Worm (Caenorhabditis elegans): ENCODE measurements around the gene nhr-88.

Gene nhr-88

DNA sequence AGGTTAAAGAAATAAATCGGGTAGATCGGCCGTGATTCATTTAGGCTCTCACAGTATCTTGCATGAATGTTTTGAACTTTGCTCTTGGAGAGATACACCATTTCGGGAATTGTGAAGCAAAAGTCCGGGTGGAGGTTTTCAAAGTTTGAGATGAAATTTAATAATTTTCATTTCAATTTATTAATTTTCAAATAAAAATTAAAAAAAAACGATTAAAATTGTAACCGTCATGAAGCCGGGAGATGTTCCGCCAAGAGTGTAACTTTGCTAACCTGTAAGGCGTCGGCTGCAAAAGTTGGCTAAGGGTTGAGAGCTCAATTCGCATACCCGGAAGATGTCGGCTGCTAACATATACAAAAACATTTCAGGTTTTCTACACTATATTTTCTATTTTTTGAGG lies 42.1 kb upstream of the nhr-88 start, which contains the start of gene irld-67:
TSS of gene irld-67 (minus strand) at position 101 of the 400 bp plus-strand sequence.
- TF ChIP-seq fos-1 (tag; optimal IDR thresholded peaks at IDR 0.05): no peak
- TF ChIP-seq ztf-4 (tag; optimal IDR thresholded peaks at IDR 0.05): no peak
- no peak for TF ChIP-seq nhr-43 (tag; optimal IDR thresholded peaks at IDR 0.05; ENCODE audit: poor library complexity, severe bottlenecking)

DNA sequence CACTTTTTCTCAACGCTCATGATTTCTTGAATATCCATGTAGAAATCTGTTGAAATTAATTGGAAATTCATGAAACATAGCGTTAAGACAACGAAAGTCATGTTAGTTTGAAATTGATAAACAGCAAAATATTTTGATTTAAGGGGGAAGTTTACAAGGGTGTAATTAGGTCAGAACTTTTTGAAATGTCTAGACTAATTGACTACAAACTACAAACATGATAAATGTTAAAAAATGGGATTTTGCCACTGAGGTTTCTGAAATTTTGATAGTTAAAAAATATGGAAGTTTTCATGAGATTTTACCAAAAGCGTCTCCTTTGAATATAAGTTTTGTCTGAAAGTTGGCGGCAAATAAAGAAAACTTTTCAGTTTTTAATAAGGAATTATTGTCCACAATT lies 38.6 kb upstream of the nhr-88 start, which contains the start of gene irld-65:
TSS of gene irld-65 (minus strand) at position 101 of the 400 bp plus-strand sequence.
- TF ChIP-seq mml-1 (tag; optimal IDR thresholded peaks at IDR 0.05) (no peak), zag-1 (tag; optimal IDR thresholded peaks at IDR 0.05) (no peak), lsy-12 (tag; optimal IDR thresholded peaks at IDR 0.05) (no peak), nhr-11 (tag; optimal IDR thresholded peaks at IDR 0.05) (no peak), nhr-12 (tag; optimal IDR thresholded peaks at IDR 0.05) (no peak), fos-1 (tag; optimal IDR thresholded peaks at IDR 0.05) (no peak), nhr-23 (tag; optimal IDR thresholded peaks at IDR 0.05) (no peak), ceh-28 (tag; optimal IDR thresholded peaks at IDR 0.05) (no peak), nfya-1 (tag; optimal IDR thresholded peaks at IDR 0.05; ENCODE audit: insufficient read depth) (no peak), ztf-4 (tag; optimal IDR thresholded peaks at IDR 0.05) (no peak), ceh-16 (tag; optimal IDR thresholded peaks at IDR 0.05) (no peak), ceh-9 (tag; optimal IDR thresholded peaks at IDR 0.05) (no peak), fkh-10 (GFP tag; optimal IDR thresholded peaks at IDR 0.05) (no peak)

ce11 chrII:2939681-2940080 lies 36.8 kb upstream of the nhr-88 start:
- TF ChIP-seq fkh-2 (tag; optimal IDR thresholded peaks at IDR 0.05) (no peak), nhr-237 (tag; optimal IDR thresholded peaks at IDR 0.05) (no peak), nhr-76 (tag; optimal IDR thresholded peaks at IDR 0.05) (no peak), nhr-43 (tag; optimal IDR thresholded peaks at IDR 0.05; ENCODE audit: poor library complexity, severe bottlenecking) (no peak), daf-12 (tag; optimal IDR thresholded peaks at IDR 0.05) (no peak), egl-27 (tag; optimal IDR thresholded peaks at IDR 0.05) (no peak), nhr-23 (tag; optimal IDR thresholded peaks at IDR 0.05) (no peak), ceh-82 (tag; optimal IDR thresholded peaks at IDR 0.05) (no peak), nhr-25 (tag; optimal IDR thresholded peaks at IDR 0.05) (no peak), fos-1 (tag; optimal IDR thresholded peaks at IDR 0.05) (no peak), ZK546.5 (tag; optimal IDR thresholded peaks at IDR 0.05) (no peak), ztf-11 (tag; optimal IDR thresholded peaks at IDR 0.05) (no peak), skn-1 (tag; optimal IDR thresholded peaks at IDR 0.05) (no peak), snpc-4 (tag; optimal IDR thresholded peaks at IDR 0.05) (no peak), nhr-11 (tag; optimal IDR thresholded peaks at IDR 0.05) (no peak), sea-2 (GFP tag; optimal IDR thresholded peaks at IDR 0.05) (no peak), pqm-1 (tag; optimal IDR thresholded peaks at IDR 0.05) (no peak)

ce11 chrII:2940747-2941146 lies 35.7 kb upstream of the nhr-88 start, which contains the start of gene irld-66:
TSS of gene irld-66 (minus strand) at chrII:2940847.
- TF ChIP-seq jun-1 (tag; optimal IDR thresholded peaks at IDR 0.05): no peak
- no peak for TF ChIP-seq ztf-4 (tag; optimal IDR thresholded peaks at IDR 0.05)
- TF ChIP-seq ama-1 (optimal IDR thresholded peaks at IDR 0.05): no peak
- TF ChIP-seq egl-27 (tag; optimal IDR thresholded peaks at IDR 0.05): no peak
- TF ChIP-seq pqm-1 (tag; optimal IDR thresholded peaks at IDR 0.05): no peak
- no peak for TF ChIP-seq nhr-11 (tag; optimal IDR thresholded peaks at IDR 0.05)
- TF ChIP-seq lin-15B (tag; optimal IDR thresholded peaks at IDR 0.05): no peak
- no peak for TF ChIP-seq nhr-237 (tag; optimal IDR thresholded peaks at IDR 0.05)
- no peak for TF ChIP-seq nfya-1 (tag; optimal IDR thresholded peaks at IDR 0.05; ENCODE audit: insufficient read depth)
- TF ChIP-seq nhr-12 (tag; optimal IDR thresholded peaks at IDR 0.05): no peak
- TF ChIP-seq skn-1 (tag; optimal IDR thresholded peaks at IDR 0.05): no peak
- TF ChIP-seq unc-62 (GFP tag; optimal IDR thresholded peaks at IDR 0.05): no peak
- no peak for TF ChIP-seq lin-39 (tag; optimal IDR thresholded peaks at IDR 0.05)
- TF ChIP-seq mdl-1 (tag; optimal IDR thresholded peaks at IDR 0.05): no peak
- TF ChIP-seq nhr-76 (tag; optimal IDR thresholded peaks at IDR 0.05): no peak
- no peak for TF ChIP-seq ceh-28 (tag; optimal IDR thresholded peaks at IDR 0.05)

DNA sequence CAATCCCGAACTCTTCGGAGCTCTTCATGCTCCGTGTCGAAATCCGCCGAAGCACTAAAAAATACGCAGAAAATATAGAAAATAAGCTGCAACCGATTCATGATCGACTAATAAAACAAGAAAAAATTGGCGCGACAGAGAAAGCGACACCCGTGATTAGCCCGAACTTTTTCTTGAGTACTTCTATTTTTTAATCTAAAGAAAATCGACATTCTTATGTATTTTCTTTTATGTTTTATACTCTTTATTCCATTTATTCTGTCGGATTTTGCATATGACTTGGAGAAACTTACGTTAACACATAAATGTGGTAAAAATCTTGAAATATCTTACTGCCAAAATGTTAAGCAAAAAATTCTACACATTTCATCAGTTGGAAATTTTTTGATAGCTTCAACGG lies 32.5 kb upstream of the nhr-88 start, which contains the start of the genes irld-50 and irld-49:
TSS of gene irld-50 (minus strand) at position 101 of the 400 bp plus-strand sequence.
TSS of gene irld-49 (plus strand) at position 211 of the 400 bp plus-strand sequence.
- TF ChIP-seq nhr-237 (tag; optimal IDR thresholded peaks at IDR 0.05) (no peak), lin-15B (tag; optimal IDR thresholded peaks at IDR 0.05) (no peak), nhr-67 (tag; optimal IDR thresholded peaks at IDR 0.05) (no peak)

Data from whole organism, L3 larva.